Worm (Caenorhabditis elegans): ENCODE data around the gene Y43H11AL.1.

Gene Y43H11AL.1

DNA sequence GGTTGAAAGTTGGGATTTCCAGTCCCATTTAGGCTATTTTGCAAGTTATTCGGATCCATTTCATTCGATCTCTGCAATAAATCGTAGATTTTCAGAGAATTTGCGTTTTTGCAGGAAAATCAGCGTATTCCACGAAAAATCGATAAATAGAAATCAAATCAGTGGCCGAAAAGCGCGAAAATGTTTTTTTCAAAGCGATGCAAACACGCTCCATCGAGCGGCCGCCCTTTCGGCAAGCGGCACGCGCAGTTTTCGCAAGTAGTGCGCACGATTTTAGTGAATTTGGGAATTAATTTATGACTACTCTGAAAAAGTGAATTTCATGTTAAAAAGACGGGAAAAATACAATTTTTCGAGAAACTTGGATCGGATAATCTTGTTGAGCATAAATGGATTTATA, 22.6 kb upstream of the Y43H11AL.1 start (continued):
- TF ChIP-seq M03D4.4 (tag; optimal IDR thresholded peaks at IDR 0.05) (peak; percentile 83), bed-3 (GFP tag; optimal IDR thresholded peaks at IDR 0.05) (peak; percentile 43), snpc-4 (tag; optimal IDR thresholded peaks at IDR 0.05) (no peak), cnd-1 (tag; optimal IDR thresholded peaks at IDR 0.05) (peak; percentile 87), lin-32 (GFP tag; optimal IDR thresholded peaks at IDR 0.05) (peak; percentile 65), sem-2 (GFP tag; optimal IDR thresholded peaks at IDR 0.05) (peak; percentile 17)

DNA sequence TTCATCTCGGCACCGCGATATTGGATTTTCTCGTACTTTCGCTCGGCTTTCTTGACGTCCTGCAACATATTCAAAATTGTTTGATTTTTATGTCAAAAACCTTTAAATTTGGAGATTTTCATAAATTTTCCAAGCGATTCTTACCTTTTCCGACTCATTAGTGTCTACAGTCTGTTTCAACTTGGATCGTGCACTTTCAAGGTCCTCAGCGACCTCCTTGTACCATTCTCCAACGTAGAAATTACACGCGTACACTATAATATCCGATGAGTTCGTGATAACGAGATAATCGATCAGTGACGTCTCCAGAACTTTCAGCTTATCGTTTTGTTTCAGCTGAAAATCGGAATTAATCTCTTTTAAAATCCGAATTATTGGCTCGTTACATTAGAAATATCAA, 15.2 kb upstream of the Y43H11AL.1 start:
- no peak for TF ChIP-seq unc-120 (tag; optimal IDR thresholded peaks at IDR 0.05; ENCODE audit: poor library complexity, severe bottlenecking)
- no peak for TF ChIP-seq ham-2 (GFP tag; optimal IDR thresholded peaks at IDR 0.05)

DNA sequence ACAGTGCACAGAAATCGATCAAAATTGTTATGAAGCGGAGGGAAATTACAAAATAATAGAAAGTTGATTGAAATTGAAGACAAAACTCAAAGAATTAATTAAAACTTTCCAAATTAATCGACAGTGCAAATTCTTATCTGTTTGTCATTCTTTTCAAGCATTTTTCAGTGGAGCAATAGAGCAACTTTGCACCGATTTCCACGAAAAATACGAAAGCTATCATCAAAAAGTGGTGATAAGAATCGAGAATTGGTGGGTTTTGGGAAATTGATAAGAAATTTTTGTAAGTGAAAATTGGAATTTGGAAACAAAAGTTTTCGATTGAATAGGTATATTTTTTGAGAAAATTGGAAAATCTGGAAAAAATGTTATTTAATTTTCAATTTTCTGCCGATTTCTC, 7.5 kb upstream of the Y43H11AL.1 start:
- no peak for TF ChIP-seq pha-4 (tag; optimal IDR thresholded peaks at IDR 0.05)
- no peak for TF ChIP-seq mab-5 (tag; optimal IDR thresholded peaks at IDR 0.05)
- no peak for TF ChIP-seq flh-1 (GFP tag; optimal IDR thresholded peaks at IDR 0.05)
- TF ChIP-seq lin-32 (GFP tag; optimal IDR thresholded peaks at IDR 0.05) = no peak
- TF ChIP-seq hlh-1 (tag; optimal IDR thresholded peaks at IDR 0.05) = no peak
- no peak for TF ChIP-seq zip-8 (tag; optimal IDR thresholded peaks at IDR 0.05)
- no peak for TF ChIP-seq nhr-28 (tag; optimal IDR thresholded peaks at IDR 0.05)

DNA sequence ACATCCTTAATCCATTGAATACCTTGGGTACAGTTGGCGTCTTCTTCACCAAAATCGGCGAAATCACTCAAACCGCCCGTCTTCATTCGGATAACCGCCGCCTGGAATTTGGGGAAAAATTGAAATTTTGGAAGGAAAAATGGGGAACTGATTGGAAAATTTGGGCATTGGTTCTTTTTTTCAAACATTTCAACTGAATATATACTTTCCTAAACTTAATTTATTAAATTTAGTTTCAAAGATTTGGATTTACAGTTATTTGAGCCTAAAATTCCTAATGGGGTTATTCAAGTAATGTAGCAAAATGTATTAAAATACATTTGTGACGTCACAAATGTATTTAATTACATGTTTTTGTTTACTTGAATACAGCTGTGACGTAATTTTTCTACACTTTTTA, 5.2 kb upstream of the Y43H11AL.1 start, which contains the start of gene laat-1:
TSS of gene laat-1 (minus strand) at position 101 of the 400 bp plus-strand sequence.
- TF ChIP-seq zip-8 (tag; optimal IDR thresholded peaks at IDR 0.05) (peak; percentile 89), lin-32 (GFP tag; optimal IDR thresholded peaks at IDR 0.05) (no peak)

DNA sequence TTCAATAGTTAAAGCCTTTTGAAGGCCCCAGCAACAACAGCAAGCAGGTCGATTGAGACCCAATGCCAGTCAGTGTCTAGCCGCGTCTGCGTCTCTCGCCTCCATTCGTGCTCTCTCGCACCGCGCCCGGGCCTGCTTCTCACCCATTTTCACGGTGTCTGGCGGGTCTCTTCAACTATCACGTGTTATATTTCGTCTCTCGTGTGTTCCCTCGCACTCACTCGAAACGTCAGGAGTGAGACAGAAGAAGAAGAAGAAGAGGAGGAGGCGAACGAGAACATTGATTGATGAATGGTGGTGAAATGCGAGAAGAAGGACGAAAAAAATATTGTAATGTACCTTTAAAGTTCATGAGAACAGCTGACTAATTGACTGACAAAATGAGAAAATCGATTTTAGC, 11.3 kb downstream of the Y43H11AL.1 start:
- no peak for TF ChIP-seq pha-4 (tag; optimal IDR thresholded peaks at IDR 0.05)
- peak; percentile 94 for TF ChIP-seq unc-62 (GFP tag; optimal IDR thresholded peaks at IDR 0.05)
- no peak for TF ChIP-seq tbx-8 (GFP tag; optimal IDR thresholded peaks at IDR 0.05)
- no peak for TF ChIP-seq drap-1 (GFP tag; optimal IDR thresholded peaks at IDR 0.05)
- TF ChIP-seq elt-1 (tag; optimal IDR thresholded peaks at IDR 0.05; ENCODE audit: borderline replicate concordance, insufficient read depth) = no peak
- no peak for TF ChIP-seq M03D4.4 (tag; optimal IDR thresholded peaks at IDR 0.05)
- TF ChIP-seq zip-8 (tag; optimal IDR thresholded peaks at IDR 0.05) = no peak
- no peak for TF ChIP-seq elt-3 (tag; optimal IDR thresholded peaks at IDR 0.05)
- no peak for TF ChIP-seq lin-32 (GFP tag; optimal IDR thresholded peaks at IDR 0.05)
- peak; percentile 61 for TF ChIP-seq ham-2 (GFP tag; optimal IDR thresholded peaks at IDR 0.05)
- TF ChIP-seq sptf-1 (tag; optimal IDR thresholded peaks at IDR 0.05) = peak; percentile 43
- no peak for TF ChIP-seq lin-13 (tag; optimal IDR thresholded peaks at IDR 0.05)
- no peak for TF ChIP-seq nhr-2 (tag; optimal IDR thresholded peaks at IDR 0.05)
- TF ChIP-seq flh-1 (GFP tag; optimal IDR thresholded peaks at IDR 0.05) = no peak
- no peak for TF ChIP-seq ces-1 (GFP tag; optimal IDR thresholded peaks at IDR 0.05)
- peak; percentile 18 for TF ChIP-seq ztf-11 (tag; optimal IDR thresholded peaks at IDR 0.05)
- TF ChIP-seq lsy-2 (tag; optimal IDR thresholded peaks at IDR 0.05) = no peak
- TF ChIP-seq mls-2 (tag; optimal IDR thresholded peaks at IDR 0.05) = peak; percentile 53
- TF ChIP-seq ceh-43 (GFP tag; optimal IDR thresholded peaks at IDR 0.05) = no peak
- TF ChIP-seq nhr-76 (tag; optimal IDR thresholded peaks at IDR 0.05) = no peak
- TF ChIP-seq hlh-1 (tag; optimal IDR thresholded peaks at IDR 0.05) = peak; percentile 68
- TF ChIP-seq mab-5 (tag; optimal IDR thresholded peaks at IDR 0.05) = no peak
- TF ChIP-seq sem-2 (GFP tag; optimal IDR thresholded peaks at IDR 0.05) = no peak
- TF ChIP-seq nhr-237 (tag; optimal IDR thresholded peaks at IDR 0.05) = no peak
- no peak for TF ChIP-seq nhr-28 (tag; optimal IDR thresholded peaks at IDR 0.05)
- no peak for TF ChIP-seq blmp-1 (tag; optimal IDR thresholded peaks at IDR 0.05)
- no peak for TF ChIP-seq ceh-83 (GFP tag; optimal IDR thresholded peaks at IDR 0.05)
- no peak for TF ChIP-seq snpc-4 (tag; optimal IDR thresholded peaks at IDR 0.05)
- TF ChIP-seq unc-120 (tag; optimal IDR thresholded peaks at IDR 0.05; ENCODE audit: poor library complexity, severe bottlenecking) = peak; percentile 60
- no peak for TF ChIP-seq unc-39 (tag; optimal IDR thresholded peaks at IDR 0.05)
- TF ChIP-seq nhr-12 (tag; optimal IDR thresholded peaks at IDR 0.05) = no peak
- TF ChIP-seq cnd-1 (tag; optimal IDR thresholded peaks at IDR 0.05) = no peak
- no peak for TF ChIP-seq mep-1 (tag; optimal IDR thresholded peaks at IDR 0.05)
- no peak for TF ChIP-seq ceh-39 (tag; optimal IDR thresholded peaks at IDR 0.05)
- no peak for TF ChIP-seq bed-3 (GFP tag; optimal IDR thresholded peaks at IDR 0.05)

All from whole organism, mixed stage, embryonic.